Worm (Caenorhabditis elegans) whole organism, L4/young adult: Measurements from ENCODE around the gene R02D5.24.

Experiments used
- W03F9.2 ChIP-seq: fragments of 150-350 bp; optimal IDR thresholded peaks from 2 replicates; lab custom pipeline; 2014; ENCODE audit warnings: missing biosample characterization, missing genetic modification characterization
- dao-5 ChIP-seq: sonication (generic microtip); optimal IDR thresholded peaks from 2 replicates; lab custom pipeline; 2016; ENCODE audit warnings: missing genotype, missing genetic modification characterization, moderate library complexity, missing compliant biosample characterization
- him-1 ChIP-seq: sonication (generic microtip); optimal IDR thresholded peaks from 2 replicates; lab custom pipeline; 2016; ENCODE audit warnings: missing genotype, missing genetic modification reagents, missing genetic modification characterization, missing compliant biosample characterization

ce11 chrV:14481987-14482386 is 19.2 kb upstream of the R02D5.24 start, which contains the start of gene R02D5.10:
- TF ChIP-seq W03F9.2 (tag; lab: Kevin White, UChicago): no peak
- TF ChIP-seq him-1 (tag; lab: Kevin White, UChicago): no peak
- TF ChIP-seq dao-5 (tag; lab: Kevin White, UChicago): no peak
